Worm (Caenorhabditis elegans) whole organism, L1 larva: ENCODE results near the gene T22F3.12.

Source experiments
- F16B12.6 ChIP-seq: fragments of 150-350 bp; optimal IDR thresholded peaks from 2 replicates; lab custom pipeline; 2014; ENCODE audit warnings: missing biosample characterization, missing genetic modification characterization
- Y116A8C.19 ChIP-seq: sonication (generic microtip); optimal IDR thresholded peaks from 2 replicates; lab custom pipeline; 2016; ENCODE audit warnings: missing compliant biosample characterization, missing genetic modification characterization, borderline replicate concordance
- aha-1 ChIP-seq: fragments of 150-350 bp; optimal IDR thresholded peaks from 2 replicates; lab custom pipeline; 2014; ENCODE audit warnings: missing biosample characterization, missing genetic modification characterization
- aly-2 ChIP-seq: fragments of 150-350 bp; optimal IDR thresholded peaks from 2 replicates; lab custom pipeline; 2014; ENCODE audit warnings: missing biosample characterization, missing genetic modification characterization
- ceh-90 ChIP-seq: sonication (generic microtip); optimal IDR thresholded peaks from 2 replicates; lab custom pipeline; 2016; ENCODE audit warnings: missing genetic modification characterization, missing compliant biosample characterization
- ces-1 ChIP-seq: fragments of 150-350 bp; optimal IDR thresholded peaks from 2 replicates; lab custom pipeline; 2014; ENCODE audit warnings: missing biosample characterization, missing genetic modification reagents, missing genetic modification characterization
- dpl-1 ChIP-seq, 3 experiments: fragments of 150-350 bp in 2 of 3; sonication (generic microtip) in 1 of 3; optimal IDR thresholded peaks; 2 replicates each; lab custom pipeline; 2014 to 2017; ENCODE audit warnings: missing biosample characterization in 3 of 3, missing genetic modification characterization in 3 of 3, missing genetic modification reagents in 3 of 3
- efl-1 ChIP-seq, 4 experiments: fragments of 150-350 bp; optimal IDR thresholded peaks in 3 of 4; peaks in 1 of 4; 1 replicate in 1 of 4; 2 replicates in 3 of 4; lab custom pipeline; 2014; ENCODE audit warnings: missing biosample characterization in 2 of 4, missing genetic modification characterization in 2 of 4, missing genetic modification reagents in 2 of 4
- elt-2 ChIP-seq: sonication (generic microtip); optimal IDR thresholded peaks from 2 replicates; lab custom pipeline; 2016; ENCODE audit warnings: missing genetic modification characterization, mild to moderate bottlenecking, inconsistent platforms, missing compliant biosample characterization, missing genetic modification reagents
- elt-3 ChIP-seq, 6 experiments: fragments of 150-350 bp in 1 of 6; sonication (generic microtip); optimal IDR thresholded peaks; 2 replicates each; lab custom pipeline; 2017 to 2018; ENCODE audit warnings: missing biosample characterization in 6 of 6, missing genetic modification characterization in 6 of 6, inconsistent platforms in 1 of 6
- ets-5 ChIP-seq: fragments of 200-800 bp; sonication (Bioruptor generic); IDR thresholded peaks from 2 replicates; pipeline ENCODE4 v1.3.6; 2022; ENCODE audit warnings: missing genetic modification characterization, missing compliant biosample characterization
- fkh-8 ChIP-seq: sonication (generic microtip); optimal IDR thresholded peaks from 2 replicates; lab custom pipeline; 2016; ENCODE audit warnings: mild to moderate bottlenecking, missing genetic modification characterization, missing compliant biosample characterization
- isw-1 ChIP-seq: fragments of 200-800 bp; sonication (Bioruptor generic); IDR thresholded peaks from 2 replicates; pipeline ENCODE4 v1.3.6; 2022; ENCODE audit warnings: missing genetic modification characterization, missing compliant biosample characterization
- jun-1 ChIP-seq: fragments of 150-350 bp; optimal IDR thresholded peaks from 2 replicates; lab custom pipeline; 2014; ENCODE audit warnings: missing biosample characterization, missing genetic modification reagents, missing genetic modification characterization
- lin-13 ChIP-seq: fragments of 150-350 bp; optimal IDR thresholded peaks from 2 replicates; lab custom pipeline; 2014; ENCODE audit warnings: missing biosample characterization, missing genetic modification reagents, missing genetic modification characterization
- lin-15B ChIP-seq: fragments of 150-350 bp; sonication (generic microtip); optimal IDR thresholded peaks from 3 replicates; lab custom pipeline; 2014; ENCODE audit warnings: missing biosample characterization, missing genetic modification characterization
- lin-35 ChIP-seq, 2 experiments: fragments of 150-350 bp; optimal IDR thresholded peaks; 2 replicates each; lab custom pipeline; 2014; ENCODE audit warnings: missing biosample characterization in 2 of 2, missing genetic modification characterization in 2 of 2, missing genetic modification reagents in 2 of 2
- lin-39 ChIP-seq: fragments of 150-350 bp; optimal IDR thresholded peaks from 2 replicates; lab custom pipeline; 2014; ENCODE audit warnings: missing biosample characterization, missing genetic modification reagents, missing genetic modification characterization
- lsy-2 ChIP-seq, 2 experiments: fragments of 150-350 bp; optimal IDR thresholded peaks; 2 replicates each; lab custom pipeline; 2014; ENCODE audit warnings: missing biosample characterization in 2 of 2, missing genetic modification characterization in 2 of 2
- mdl-1 ChIP-seq, 2 experiments: fragments of 150-350 bp; optimal IDR thresholded peaks; 2 replicates each; lab custom pipeline; 2014 to 2017; ENCODE audit warnings: missing biosample characterization in 2 of 2, missing genetic modification characterization in 2 of 2, inconsistent platforms in 1 of 2
- nhr-11 ChIP-seq: fragments of 150-350 bp; optimal IDR thresholded peaks from 2 replicates; lab custom pipeline; 2014; ENCODE audit warnings: missing biosample characterization, missing genetic modification characterization
- nhr-12 ChIP-seq: sonication (generic microtip); optimal IDR thresholded peaks from 2 replicates; lab custom pipeline; 2017; ENCODE audit warnings: missing biosample characterization, missing genetic modification characterization
- nhr-20 ChIP-seq: sonication (generic microtip); optimal IDR thresholded peaks from 2 replicates; lab custom pipeline; 2016; ENCODE audit warnings: mild to moderate bottlenecking, missing genetic modification characterization, missing compliant biosample characterization
- nhr-237 ChIP-seq: fragments of 150-350 bp; optimal IDR thresholded peaks from 2 replicates; lab custom pipeline; 2014; ENCODE audit warnings: missing biosample characterization, missing genetic modification characterization
- nhr-28 ChIP-seq: fragments of 150-350 bp; optimal IDR thresholded peaks from 2 replicates; lab custom pipeline; 2014; ENCODE audit warnings: missing biosample characterization, missing genetic modification characterization
- nhr-71 ChIP-seq: sonication (generic microtip); optimal IDR thresholded peaks from 2 replicates; lab custom pipeline; 2016; ENCODE audit warnings: mild to moderate bottlenecking, missing genetic modification characterization, moderate library complexity, missing compliant biosample characterization
- nhr-76 ChIP-seq: sonication (generic microtip); optimal IDR thresholded peaks from 2 replicates; lab custom pipeline; 2017; ENCODE audit warnings: missing biosample characterization, missing genetic modification characterization
- nhr-77 ChIP-seq: fragments of 150-350 bp; optimal IDR thresholded peaks from 2 replicates; lab custom pipeline; 2014; ENCODE audit warnings: missing biosample characterization, missing genetic modification characterization
- nhr-90 ChIP-seq: sonication (generic microtip); optimal IDR thresholded peaks from 2 replicates; lab custom pipeline; 2016; ENCODE audit warnings: mild to moderate bottlenecking, missing genetic modification characterization, missing compliant biosample characterization; ENCODE audit not compliant: poor library complexity
- pax-3 ChIP-seq: fragments of 200-800 bp; sonication (Bioruptor generic); optimal IDR thresholded peaks from 2 replicates; lab custom pipeline; 2018; ENCODE audit warnings: mild to moderate bottlenecking, missing genetic modification characterization, moderate library complexity, missing compliant biosample characterization
- pqm-1 ChIP-seq: sonication (generic microtip); optimal IDR thresholded peaks from 3 replicates; lab custom pipeline; 2017; ENCODE audit warnings: missing biosample characterization, missing genetic modification characterization
- skn-1 ChIP-seq: fragments of 150-350 bp; optimal IDR thresholded peaks from 2 replicates; lab custom pipeline; 2014; ENCODE audit warnings: missing biosample characterization, missing genetic modification characterization
- sox-4 ChIP-seq: sonication (generic microtip); optimal IDR thresholded peaks from 2 replicates; lab custom pipeline; 2016; ENCODE audit warnings: missing genetic modification characterization, missing compliant biosample characterization
- sptf-1 ChIP-seq: fragments of 150-350 bp; optimal IDR thresholded peaks from 2 replicates; lab custom pipeline; 2014; ENCODE audit warnings: missing biosample characterization, missing genetic modification characterization
- sup-37 ChIP-seq: fragments of 200-800 bp; sonication (Bioruptor generic); optimal IDR thresholded peaks from 2 replicates; lab custom pipeline; 2018; ENCODE audit warnings: mild to moderate bottlenecking, missing genetic modification characterization, missing compliant biosample characterization
- unc-130 ChIP-seq: fragments of 150-350 bp; optimal IDR thresholded peaks from 2 replicates; lab custom pipeline; 2017; ENCODE audit warnings: missing biosample characterization, missing genetic modification characterization, inconsistent platforms
- unc-62 ChIP-seq: fragments of 150-350 bp; optimal IDR thresholded peaks from 2 replicates; lab custom pipeline; 2014; ENCODE audit warnings: missing biosample characterization, missing genetic modification reagents, missing genetic modification characterization
- unc-86 ChIP-seq: sonication (generic microtip); optimal IDR thresholded peaks from 2 replicates; lab custom pipeline; 2016; ENCODE audit warnings: missing genetic modification characterization, missing compliant biosample characterization
- unc-98 ChIP-seq: fragments of 200-800 bp; sonication (Bioruptor generic); IDR thresholded peaks from 2 replicates; pipeline ENCODE4 v1.3.6; 2022; ENCODE audit warnings: missing genetic modification characterization, missing compliant biosample characterization
- ztf-4 ChIP-seq: fragments of 150-350 bp; optimal IDR thresholded peaks from 2 replicates; lab custom pipeline; 2014; ENCODE audit warnings: missing biosample characterization, missing genetic modification characterization

The T22F3.12 gene

DNA sequence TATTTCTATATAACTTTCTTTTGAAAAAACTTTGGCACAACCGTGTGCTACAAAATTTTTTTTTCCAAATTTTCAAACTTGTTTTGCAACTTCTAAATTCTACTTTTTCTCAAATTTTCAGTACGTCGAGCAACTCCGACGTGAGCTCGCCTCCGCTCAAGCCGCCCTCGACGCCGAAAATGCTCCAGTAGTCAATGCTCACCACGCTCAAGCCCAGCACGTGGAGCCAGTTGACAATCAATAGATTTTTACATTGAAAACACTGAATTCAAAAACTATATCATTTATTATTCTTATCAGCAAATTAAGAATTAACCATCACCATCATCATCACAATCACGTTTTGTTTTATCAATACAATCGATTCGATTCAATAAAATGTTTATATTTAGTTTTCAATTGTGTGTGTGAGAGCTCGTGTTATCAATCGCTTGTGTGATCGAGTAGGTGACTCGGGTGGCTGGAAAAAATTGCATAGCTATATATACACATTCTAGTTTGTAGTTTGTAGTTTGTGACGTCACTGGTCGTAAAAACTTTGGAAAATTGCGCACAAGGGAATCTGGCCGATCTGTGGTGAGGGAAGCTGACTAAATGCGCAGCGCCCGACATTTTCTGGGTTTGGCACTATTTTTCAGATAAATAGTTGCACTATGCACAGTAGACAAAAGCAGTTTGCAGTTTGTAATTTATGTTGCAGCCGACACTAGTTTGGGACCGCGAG, 42.5 kb upstream of the T22F3.12 start:
- TF ChIP-seq lsy-2 (tag; optimal IDR thresholded peaks at IDR 0.05; lab: Kevin White, UChicago) (no peak), aha-1 (no peak), lin-15B (tag; lab: Kevin White, UChicago) (no peak), mdl-1 (tag; optimal IDR thresholded peaks at IDR 0.05; lab: Kevin White, UChicago) (peak in 1 of 2 experiments; percentile 13), sox-4 (tag; lab: Kevin White, UChicago) (no peak), nhr-71 (tag; lab: Kevin White, UChicago) (peak; percentile 54), nhr-237 (tag; lab: Kevin White, UChicago) (no peak), unc-86 (tag; lab: Kevin White, UChicago) (no peak), lin-39 (tag; lab: Kevin White, UChicago) (no peak), ceh-90 (tag; lab: Kevin White, UChicago) (no peak), elt-3 (tag; optimal IDR thresholded peaks at IDR 0.05; lab: Kevin White, UChicago) (no peak), aly-2 (tag; lab: Kevin White, UChicago) (no peak), ets-5 (GFP tag; lab: Robert Waterston, UW) (no peak), nhr-90 (tag; lab: Kevin White, UChicago) (peak; percentile 15), nhr-77 (no peak), efl-1 (optimal IDR thresholded peaks at IDR 0.05; lab: Kevin White, UChicago) (no peak), efl-1 (GFP tag; optimal IDR thresholded peaks at IDR 0.05 in 1 of 2; lab: Kevin White, UChicago) (peak in 1 of 2 experiments; percentile 93), dpl-1 (GFP tag; optimal IDR thresholded peaks at IDR 0.05; lab: Kevin White, UChicago) (no peak), elt-2 (tag; lab: Kevin White, UChicago) (peak; percentile 92), ces-1 (GFP tag; lab: Kevin White, UChicago) (no peak), fkh-8 (tag; lab: Kevin White, UChicago) (no peak), ztf-4 (no peak), lin-35 (GFP tag; optimal IDR thresholded peaks at IDR 0.05; lab: Kevin White, UChicago) (peak in 1 of 2 experiments; percentile 53), isw-1 (no peak), unc-62 (GFP tag; lab: Kevin White, UChicago) (no peak), pax-3 (tag; lab: Kevin White, UChicago) (no peak), nhr-76 (tag; lab: Kevin White, UChicago) (no peak), unc-130 (tag; lab: Kevin White, UChicago) (no peak), unc-98 (no peak), pqm-1 (tag; lab: Kevin White, UChicago) (no peak), sup-37 (GFP tag; lab: Kevin White, UChicago) (no peak), nhr-20 (tag; lab: Kevin White, UChicago) (peak; percentile 33)

DNA sequence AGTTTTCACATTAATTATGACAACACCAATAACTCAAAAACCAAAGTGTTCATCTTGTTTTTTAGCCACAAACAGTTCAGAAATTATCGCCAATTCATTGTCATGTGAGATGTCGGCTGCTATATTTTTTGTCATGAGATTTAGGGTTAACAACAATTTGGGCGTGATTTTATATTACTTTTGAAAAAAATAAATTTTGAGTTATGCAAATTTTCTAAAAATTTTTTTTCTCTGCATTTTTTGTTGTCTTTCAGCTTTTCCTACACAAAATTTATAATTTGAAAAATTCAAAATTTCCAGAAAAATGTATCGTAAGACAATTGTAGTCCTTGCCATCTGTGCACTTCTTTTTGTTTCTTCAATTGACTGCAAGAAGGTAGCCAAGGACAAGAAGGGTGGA, 41.0 kb upstream of the T22F3.12 start, which contains the start of gene F59B1.2:
F59B1.2 (plus strand) TSS at position 301 of the 400 bp plus-strand sequence.
- no peak for TF ChIP-seq nhr-28 (tag; lab: Kevin White, UChicago)
- no peak for TF ChIP-seq ets-5 (GFP tag; lab: Robert Waterston, UW)
- TF ChIP-seq sptf-1 (tag; lab: Kevin White, UChicago): no peak
- no peak for TF ChIP-seq elt-3 (tag; optimal IDR thresholded peaks at IDR 0.05; lab: Kevin White, UChicago)
- no peak for TF ChIP-seq pax-3 (tag; lab: Kevin White, UChicago)
- TF ChIP-seq Y116A8C.19: no peak
- TF ChIP-seq lin-39 (tag; lab: Kevin White, UChicago): no peak
- TF ChIP-seq, all 84 proteins: peak for 0

DNA sequence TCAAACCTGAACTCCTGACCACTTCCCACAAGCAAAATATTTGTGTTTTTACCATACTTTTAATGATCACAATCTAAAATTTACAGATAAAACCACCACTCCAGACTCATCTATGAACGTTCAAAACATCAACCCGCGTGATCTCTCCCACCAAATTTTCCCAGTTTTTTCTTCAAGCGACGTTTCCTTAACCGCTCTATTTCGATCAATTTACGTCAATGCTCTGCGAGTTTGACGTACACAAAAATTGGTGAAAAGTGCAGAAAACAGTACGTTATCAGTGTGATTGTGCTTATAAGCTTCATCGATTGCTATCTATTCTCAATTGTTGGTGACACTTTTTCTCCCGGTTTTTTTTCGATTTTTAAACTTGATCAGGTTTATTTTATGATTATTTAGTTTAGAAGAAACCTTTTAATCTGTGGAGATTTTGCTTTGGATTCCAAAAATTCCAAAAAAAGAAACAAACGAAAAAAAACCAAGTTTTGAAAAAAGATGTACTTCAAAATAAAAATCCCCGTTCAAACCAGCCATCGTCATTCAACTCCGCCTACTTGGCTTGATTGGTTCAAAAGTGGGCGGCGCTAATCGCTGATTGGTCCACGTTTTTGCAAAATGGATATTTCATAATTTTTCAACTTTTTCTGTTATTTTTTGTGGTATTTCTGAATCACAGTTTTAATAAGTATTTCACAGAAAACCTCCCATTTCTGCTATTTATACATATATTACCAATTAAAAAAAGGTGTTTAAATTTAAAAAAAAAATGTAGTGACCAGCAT, 40.4 kb upstream of the T22F3.12 start:
- TF ChIP-seq nhr-11 (tag; lab: Kevin White, UChicago) (no peak), lin-35 (GFP tag; optimal IDR thresholded peaks at IDR 0.05; lab: Kevin White, UChicago) (peak in 1 of 2 experiments; percentile 40), skn-1 (tag; lab: Kevin White, UChicago) (no peak), nhr-71 (tag; lab: Kevin White, UChicago) (peak; percentile 30), lin-13 (GFP tag; lab: Kevin White, UChicago) (no peak), elt-2 (tag; lab: Kevin White, UChicago) (peak; percentile 84), mdl-1 (tag; optimal IDR thresholded peaks at IDR 0.05; lab: Kevin White, UChicago) (peak in 1 of 2 experiments; percentile 13), nhr-12 (tag; lab: Kevin White, UChicago) (no peak), jun-1 (tag; lab: Kevin White, UChicago) (no peak), nhr-90 (tag; lab: Kevin White, UChicago) (peak; percentile 37), F16B12.6 (tag; lab: Kevin White, UChicago) (no peak), dpl-1 (GFP tag; optimal IDR thresholded peaks at IDR 0.05; lab: Kevin White, UChicago) (no peak)
- TF ChIP-seq, all 84 proteins: peak for 5
